Fruit fly (Drosophila melanogaster) whole organism, embryonic: ENCODE results near the gene CG10508.

Source experiments
- Antp ChIP-seq: fragments of 200-800 bp; sonication (Bioruptor generic); optimal IDR thresholded peaks from 3 replicates; lab custom pipeline; 2016; ENCODE audit warnings: missing biosample characterization, missing genetic modification characterization
- BEAF-32 ChIP-seq: fragments of 200-800 bp; sonication (Bioruptor generic); optimal IDR thresholded peaks from 3 replicates; lab custom pipeline; 2017; ENCODE audit warnings: missing biosample characterization, missing genetic modification characterization, mild to moderate bottlenecking, moderate library complexity, missing genetic modification reagents
- BtbVII ChIP-seq: fragments of 200-800 bp; sonication (Bioruptor generic); optimal IDR thresholded peaks from 3 replicates; lab custom pipeline; 2017; ENCODE audit warnings: missing biosample characterization, mild to moderate bottlenecking, missing genetic modification characterization
- CG10366 ChIP-seq: fragments of 200-800 bp; sonication (Bioruptor generic); IDR thresholded peaks from 2 replicates; pipeline ENCODE4 v1.3.6; 2022; ENCODE audit warnings: missing biosample characterization, missing genetic modification characterization
- CG10431 ChIP-seq: fragments of 200-800 bp; sonication (Bioruptor generic); optimal IDR thresholded peaks from 3 replicates; lab custom pipeline; 2018; ENCODE audit warnings: missing biosample characterization, mild to moderate bottlenecking, missing genetic modification characterization
- CG10543 ChIP-seq: fragments of 200-800 bp; sonication (Bioruptor generic); optimal IDR thresholded peaks from 3 replicates; lab custom pipeline; 2017; ENCODE audit warnings: missing biosample characterization, mild to moderate bottlenecking, missing genetic modification characterization, moderate library complexity
- CG10565 ChIP-seq: fragments of 200-800 bp; sonication (Bioruptor generic); optimal IDR thresholded peaks from 3 replicates; lab custom pipeline; 2016; ENCODE audit warnings: missing biosample characterization, mild to moderate bottlenecking, missing genetic modification characterization
- CG13287 ChIP-seq: fragments of 200-800 bp; sonication (Bioruptor generic); IDR thresholded peaks from 2 replicates; pipeline ENCODE4 v1.3.6; 2022; ENCODE audit warnings: missing biosample characterization, missing genetic modification characterization; ENCODE audit not compliant: partially characterized antibody
- CG13775 ChIP-seq: fragments of 200-800 bp; sonication (Bioruptor generic); optimal IDR thresholded peaks from 3 replicates; lab custom pipeline; 2017; ENCODE audit warnings: missing biosample characterization, mild to moderate bottlenecking, missing genetic modification characterization
- CG1529 ChIP-seq: fragments of 200-800 bp; sonication (Bioruptor generic); optimal IDR thresholded peaks from 3 replicates; lab custom pipeline; 2018; ENCODE audit warnings: missing biosample characterization, missing genetic modification characterization
- CG1602 ChIP-seq: fragments of 200-800 bp; sonication (Bioruptor generic); optimal IDR thresholded peaks from 3 replicates; lab custom pipeline; 2016; ENCODE audit warnings: missing biosample characterization, missing genetic modification characterization
- CG17829 ChIP-seq: fragments of 200-800 bp; optimal IDR thresholded peaks from 2 replicates; lab custom pipeline; 2019; ENCODE audit warnings: missing biosample characterization, mild to moderate bottlenecking, missing genetic modification characterization, moderate library complexity
- CG2129 ChIP-seq: fragments of 200-800 bp; sonication (Bioruptor generic); IDR thresholded peaks from 2 replicates; pipeline ENCODE4 v1.3.6; 2022; ENCODE audit warnings: missing biosample characterization, missing genetic modification characterization; ENCODE audit not compliant: partially characterized antibody
- CG43689 ChIP-seq: fragments of 200-800 bp; sonication (Bioruptor generic); IDR thresholded peaks from 2 replicates; pipeline ENCODE4 v1.3.6; 2022; ENCODE audit warnings: missing biosample characterization, missing genetic modification characterization
- CG4404 ChIP-seq: fragments of 200-800 bp; sonication (Bioruptor generic); IDR thresholded peaks from 2 replicates; pipeline ENCODE4 v1.3.6; 2022; ENCODE audit warnings: missing biosample characterization, missing genetic modification characterization
- CG4820 ChIP-seq: fragments of 200-800 bp; sonication (Bioruptor generic); optimal IDR thresholded peaks from 3 replicates; lab custom pipeline; 2016; ENCODE audit warnings: missing biosample characterization, missing genetic modification characterization
- CG6854 ChIP-seq: fragments of 200-800 bp; sonication (Bioruptor generic); optimal IDR thresholded peaks from 3 replicates; lab custom pipeline; 2017; ENCODE audit warnings: missing biosample characterization, mild to moderate bottlenecking, missing genetic modification characterization
- CG7271 ChIP-seq: fragments of 200-800 bp; sonication (Bioruptor generic); optimal IDR thresholded peaks from 2 replicates; lab custom pipeline; 2018; ENCODE audit warnings: missing biosample characterization, mild to moderate bottlenecking, missing genetic modification characterization, moderate library complexity
- CG7357 ChIP-seq: fragments of 200-800 bp; sonication (Bioruptor generic); IDR thresholded peaks from 3 replicates; pipeline ENCODE4 v1.3.6; 2022; ENCODE audit warnings: missing biosample characterization, missing genetic modification characterization
- CG8924 ChIP-seq: fragments of 200-800 bp; optimal IDR thresholded peaks from 3 replicates; lab custom pipeline; 2019; ENCODE audit warnings: missing biosample characterization, mild to moderate bottlenecking, missing genetic modification characterization, moderate library complexity
- CG9437 ChIP-seq: fragments of 200-800 bp; sonication (Bioruptor generic); optimal IDR thresholded peaks from 2 replicates; lab custom pipeline; 2018; ENCODE audit warnings: missing biosample characterization, mild to moderate bottlenecking, missing genetic modification characterization
- CTCF ChIP-seq: fragments of 200-800 bp; sonication (Bioruptor generic); optimal IDR thresholded peaks from 2 replicates; lab custom pipeline; 2017; ENCODE audit warnings: missing biosample characterization, mild to moderate bottlenecking, missing genetic modification characterization, moderate library complexity
- CkIIα-i1 ChIP-seq: fragments of 200-800 bp; sonication (Bioruptor generic); IDR thresholded peaks from 2 replicates; pipeline ENCODE4 v1.3.6; 2022; ENCODE audit warnings: missing biosample characterization, missing genetic modification characterization
- D ChIP-seq, 2 experiments: fragments of 200-800 bp in 1 of 2; fragments of >200 bp in 1 of 2; sonication (Bioruptor generic) in 1 of 2; optimal IDR thresholded peaks; 2 replicates in 1 of 2; 3 replicates in 1 of 2; lab custom pipeline; 2017; ENCODE audit warnings: mild to moderate bottlenecking in 1 of 2, missing biosample characterization in 1 of 2, missing genetic modification characterization in 1 of 2, missing genetic modification reagents in 1 of 2
- Dad ChIP-seq: fragments of 200-800 bp; sonication (Bioruptor generic); optimal IDR thresholded peaks from 3 replicates; lab custom pipeline; 2016; ENCODE audit warnings: missing biosample characterization, missing genetic modification characterization
- Dll ChIP-seq: fragments of 200-800 bp; sonication (Bioruptor generic); IDR thresholded peaks from 4 replicates; pipeline ENCODE4 v1.3.6; 2022; ENCODE audit warnings: missing biosample characterization, missing genetic modification characterization; ENCODE audit not compliant: partially characterized antibody
- E2f1 ChIP-seq: fragments of 200-800 bp; sonication (Bioruptor generic); IDR thresholded peaks from 2 replicates; pipeline ENCODE4 v1.3.6; 2022; ENCODE audit warnings: missing biosample characterization, missing genetic modification characterization
- H2.0 ChIP-seq: fragments of 200-800 bp; sonication (Bioruptor generic); IDR thresholded peaks from 2 replicates; pipeline ENCODE4 v1.3.6; 2022; ENCODE audit warnings: missing biosample characterization, missing genetic modification characterization
- Hmx ChIP-seq: fragments of 200-800 bp; sonication (Bioruptor generic); optimal IDR thresholded peaks from 2 replicates; lab custom pipeline; 2016; ENCODE audit warnings: missing biosample characterization, missing genetic modification characterization
- Hr3 ChIP-seq: fragments of 200-800 bp; sonication (Bioruptor generic); optimal IDR thresholded peaks from 3 replicates; lab custom pipeline; 2016; ENCODE audit warnings: missing biosample characterization, missing genetic modification characterization
- MBD-R2 ChIP-seq: fragments of 200-800 bp; sonication (Bioruptor generic); IDR thresholded peaks from 2 replicates; pipeline ENCODE4 v1.3.6; 2022; ENCODE audit warnings: missing biosample characterization, missing genetic modification characterization
- Med ChIP-seq: fragments of 200-800 bp; sonication (Bioruptor generic); peaks from one replicate; lab custom pipeline; 2016; ENCODE audit warnings: missing biosample characterization, missing genetic modification characterization, mild to moderate bottlenecking, inconsistent platforms, moderate library complexity
- Mrtf ChIP-seq: fragments of 200-800 bp; sonication (Bioruptor generic); IDR thresholded peaks from 3 replicates; pipeline ENCODE4 v1.3.6; 2022; ENCODE audit warnings: missing biosample characterization, missing genetic modification characterization
- NC2β ChIP-seq: fragments of 200-800 bp; sonication (Bioruptor generic); optimal IDR thresholded peaks from 2 replicates; lab custom pipeline; 2016; ENCODE audit warnings: missing biosample characterization, missing genetic modification characterization
- NFAT ChIP-seq: fragments of 200-800 bp; sonication (Bioruptor generic); IDR thresholded peaks from 2 replicates; pipeline ENCODE4 v1.3.6; 2022; ENCODE audit warnings: missing biosample characterization, missing genetic modification characterization
- bab2 ChIP-seq: fragments of 200-800 bp; sonication (Bioruptor generic); optimal IDR thresholded peaks from 2 replicates; lab custom pipeline; 2016; ENCODE audit warnings: missing biosample characterization, missing genetic modification characterization
- bbx ChIP-seq: fragments of 200-800 bp; sonication (Bioruptor generic); IDR thresholded peaks from 2 replicates; pipeline ENCODE4 v1.3.6; 2022; ENCODE audit warnings: missing biosample characterization, missing genetic modification characterization; ENCODE audit not compliant: partially characterized antibody
- caup ChIP-seq: fragments of 200-800 bp; sonication (Bioruptor generic); optimal IDR thresholded peaks from 3 replicates; lab custom pipeline; 2017; ENCODE audit warnings: missing biosample characterization, mild to moderate bottlenecking, missing genetic modification characterization, moderate library complexity; ENCODE audit not compliant: severe bottlenecking
- dm ChIP-seq: fragments of 200-800 bp; sonication (Bioruptor generic); optimal IDR thresholded peaks from 3 replicates; lab custom pipeline; 2016; ENCODE audit warnings: missing biosample characterization, missing genetic modification characterization
- dmrt11E ChIP-seq: fragments of 200-800 bp; sonication (Bioruptor generic); optimal IDR thresholded peaks from 3 replicates; lab custom pipeline; 2018; ENCODE audit warnings: missing biosample characterization, mild to moderate bottlenecking, missing genetic modification characterization, moderate library complexity
- grau ChIP-seq: fragments of 200-800 bp; optimal IDR thresholded peaks from 3 replicates; lab custom pipeline; 2019; ENCODE audit warnings: missing biosample characterization, mild to moderate bottlenecking, missing genetic modification characterization, moderate library complexity
- ken ChIP-seq: fragments of 200-800 bp; sonication (Bioruptor generic); IDR thresholded peaks from 3 replicates; pipeline ENCODE4 v1.3.6; 2022; ENCODE audit warnings: missing biosample characterization, missing genetic modification characterization
- mam ChIP-seq: fragments of 200-800 bp; sonication (Bioruptor generic); optimal IDR thresholded peaks from 3 replicates; lab custom pipeline; 2016; ENCODE audit warnings: missing biosample characterization, missing genetic modification characterization
- onecut ChIP-seq: fragments of 200-800 bp; sonication (Bioruptor generic); IDR thresholded peaks from 2 replicates; pipeline ENCODE4 v1.3.6; 2022; ENCODE audit warnings: missing biosample characterization, missing genetic modification characterization
- pan ChIP-seq, 4 experiments: fragments of >200 bp in 3 of 4; fragments of 200-800 bp in 1 of 4; sonication (Bioruptor generic) in 1 of 4; optimal IDR thresholded peaks in 3 of 4; IDR thresholded peaks in 1 of 4; 2 replicates each; pipeline versions ENCODE4 v1.3.6 to Lab custom; 2017 to 2022; ENCODE audit warnings: missing biosample characterization in 2 of 4, missing genetic modification characterization in 2 of 4, mixed read lengths in 1 of 4
- ranshi ChIP-seq: fragments of 200-800 bp; sonication (Bioruptor generic); IDR thresholded peaks from 2 replicates; pipeline ENCODE4 v1.3.6; 2022; ENCODE audit warnings: missing biosample characterization, missing genetic modification characterization
- rib ChIP-seq: fragments of 200-800 bp; sonication (Bioruptor generic); IDR thresholded peaks from 2 replicates; pipeline ENCODE4 v1.3.6; 2022; ENCODE audit warnings: missing biosample characterization, missing genetic modification characterization
- stwl ChIP-seq: fragments of 200-800 bp; sonication (Bioruptor generic); optimal IDR thresholded peaks from 3 replicates; lab custom pipeline; 2018; ENCODE audit warnings: missing biosample characterization, mild to moderate bottlenecking, missing genetic modification characterization, moderate library complexity
- unc-4 ChIP-seq: fragments of 200-800 bp; sonication (Bioruptor generic); IDR thresholded peaks from 2 replicates; pipeline ENCODE4 v1.3.6; 2022; ENCODE audit warnings: missing biosample characterization, missing genetic modification characterization; ENCODE audit not compliant: partially characterized antibody
- wor ChIP-seq: fragments of 200-800 bp; sonication (Bioruptor generic); IDR thresholded peaks from 2 replicates; pipeline ENCODE4 v1.3.6; 2022; ENCODE audit warnings: missing biosample characterization, missing genetic modification characterization

The CG10508 gene

dm6 chr3L:21196563-21196962 lies 13.5 kb upstream of the CG10508 start, which contains the start of the genes Targ3 and park (continued):
- TF ChIP-seq CG10543 = peak; percentile 22
- TF ChIP-seq dm (GFP tag; lab: Kevin White, UChicago) = peak; percentile 34
- no peak for TF ChIP-seq CG4404
- TF ChIP-seq BEAF-32 (GFP tag; lab: Kevin White, UChicago) = peak; percentile 33
- 0 out of 2 replicates have a peak, but pooled peaks have one; percentile 29 for TF ChIP-seq unc-4 (GFP tag; lab: Robert Waterston, UW)
- TF ChIP-seq caup (GFP tag; lab: Kevin White, UChicago) = no peak
- peak; percentile 15 for TF ChIP-seq Antp (GFP tag; lab: Kevin White, UChicago)
- no peak for TF ChIP-seq CG7357
- no peak for TF ChIP-seq NFAT (GFP tag; lab: Robert Waterston, UW)
- no peak for TF ChIP-seq CG43689 (GFP tag; lab: Robert Waterston, UW)
- no peak for TF ChIP-seq CG2129 (GFP tag; lab: Robert Waterston, UW)
- TF ChIP-seq CG6854 = no peak
- peak; percentile 89 for TF ChIP-seq Med (GFP tag; lab: Kevin White, UChicago)
- no peak for TF ChIP-seq wor (GFP tag; lab: Robert Waterston, UW)
- TF ChIP-seq E2f1 (GFP tag; lab: Robert Waterston, UW) = no peak
- TF ChIP-seq Hmx (GFP tag; lab: Kevin White, UChicago) = no peak
- peak; percentile 19; the same call in 1 of the 2 replicates for TF ChIP-seq CG10366 (GFP tag; lab: Robert Waterston, UW)
- TF ChIP-seq CG13775 (GFP tag; lab: Kevin White, UChicago) = peak; percentile 2
- no peak for TF ChIP-seq ken (GFP tag; lab: Robert Waterston, UW)
- TF ChIP-seq CG9437 = peak; percentile 23
- no peak for TF ChIP-seq bab2
- TF ChIP-seq CG10431 (GFP tag; lab: Kevin White, UChicago) = no peak
- no peak for TF ChIP-seq ranshi (GFP tag; lab: Robert Waterston, UW)
- no peak for TF ChIP-seq CG1602
- TF ChIP-seq CG17829 = peak; percentile 4
- TF ChIP-seq Dll = 0 out of 4 replicates have a peak, but pooled peaks have one; percentile 43
- peak; percentile 27 for TF ChIP-seq mam (GFP tag; lab: Kevin White, UChicago)
- no peak for TF ChIP-seq rib (GFP tag; lab: Robert Waterston, UW)
- no peak for TF ChIP-seq CG1529 (GFP tag; lab: Kevin White, UChicago)
- no peak for TF ChIP-seq onecut (GFP tag; lab: Robert Waterston, UW)
- peak; percentile 20 for TF ChIP-seq grau
- TF ChIP-seq CG7271 (tag; lab: Kevin White, UChicago) = no peak
- TF ChIP-seq NC2β (GFP tag; lab: Kevin White, UChicago) = peak; percentile 16
- TF ChIP-seq CG10565 = no peak
- TF ChIP-seq Mrtf (GFP tag; lab: Robert Waterston, UW) = no peak
- TF ChIP-seq Dad = peak; percentile 1
- TF ChIP-seq D (optimal IDR thresholded peaks at IDR 0.05; lab: Kevin White, UChicago) = no peak
- TF ChIP-seq D (GFP tag; optimal IDR thresholded peaks at IDR 0.05; lab: Kevin White, UChicago) = no peak
- no peak for TF ChIP-seq CTCF (GFP tag; lab: Kevin White, UChicago)
- TF ChIP-seq BtbVII (GFP tag; lab: Kevin White, UChicago) = no peak
- TF ChIP-seq CG13287 (GFP tag; lab: Robert Waterston, UW) = peak; percentile 49
- TF ChIP-seq CkIIα-i1 (GFP tag; lab: Robert Waterston, UW) = no peak
- no peak for TF ChIP-seq bbx (GFP tag; lab: Robert Waterston, UW)
- TF ChIP-seq Hr3 (GFP tag; lab: Kevin White, UChicago) = peak; percentile 1
- TF ChIP-seq MBD-R2 (GFP tag; lab: Robert Waterston, UW) = peak; percentile 97
- no peak for TF ChIP-seq CG8924 (tag; lab: Kevin White, UChicago)
- peak; percentile 71 for TF ChIP-seq stwl (tag; lab: Kevin White, UChicago)
- no peak for TF ChIP-seq dmrt11E (tag; lab: Kevin White, UChicago)
- TF ChIP-seq pan (optimal IDR thresholded peaks at IDR 0.05; lab: Kevin White, UChicago) = no peak
- TF ChIP-seq pan (GFP tag; optimal IDR thresholded peaks at IDR 0.05 in 1 of 2, IDR thresholded peaks at IDR 0.05 in 1 of 2) = peak in 1 of 2 experiments; percentile 22
- TF ChIP-seq CG4820 (GFP tag; lab: Kevin White, UChicago) = no peak
- 0 out of 2 replicates have a peak, but pooled peaks have one; percentile 24 for TF ChIP-seq H2.0 (GFP tag; lab: Robert Waterston, UW)
